Fruit fly (Drosophila melanogaster) whole organism, embryonic: ENCODE results near the gene CtsF.

ENCODE experiments used
- Bdp1 ChIP-seq: fragments of 200-800 bp; sonication (Bioruptor generic); optimal IDR thresholded peaks from 3 replicates; lab custom pipeline; 2016; ENCODE audit warnings: missing biosample characterization, missing genetic modification characterization
- CG10543 ChIP-seq: fragments of 200-800 bp; sonication (Bioruptor generic); optimal IDR thresholded peaks from 3 replicates; lab custom pipeline; 2017; ENCODE audit warnings: missing biosample characterization, mild to moderate bottlenecking, missing genetic modification characterization, moderate library complexity
- CG10654 ChIP-seq: fragments of 200-800 bp; sonication (Bioruptor generic); optimal IDR thresholded peaks from 2 replicates; lab custom pipeline; 2016; ENCODE audit warnings: missing biosample characterization, missing genetic modification characterization
- CG11085 ChIP-seq: fragments of 200-800 bp; sonication (Bioruptor generic); IDR thresholded peaks from 2 replicates; pipeline ENCODE4 v1.3.6; 2022; ENCODE audit warnings: missing biosample characterization, missing genetic modification characterization
- CG11247 ChIP-seq: fragments of 200-800 bp; sonication (Bioruptor generic); IDR thresholded peaks from 2 replicates; pipeline ENCODE4 v1.3.6; 2022; ENCODE audit warnings: missing biosample characterization, missing genetic modification characterization
- CG11560 ChIP-seq: fragments of 200-800 bp; sonication (Bioruptor generic); IDR thresholded peaks from 3 replicates; pipeline ENCODE4 v1.3.6; 2022; ENCODE audit warnings: missing biosample characterization, missing genetic modification characterization
- CG1233 ChIP-seq: fragments of 200-800 bp; sonication (Bioruptor generic); optimal IDR thresholded peaks from 4 replicates; lab custom pipeline; 2018; ENCODE audit warnings: missing biosample characterization, mild to moderate bottlenecking, missing genetic modification characterization
- CG12391 ChIP-seq: fragments of 200-800 bp; sonication (Bioruptor generic); optimal IDR thresholded peaks from 3 replicates; lab custom pipeline; 2018; ENCODE audit warnings: missing biosample characterization, mild to moderate bottlenecking, missing genetic modification characterization, moderate library complexity
- CG15479 ChIP-seq: fragments of 200-800 bp; sonication (Bioruptor generic); optimal IDR thresholded peaks from 3 replicates; lab custom pipeline; 2019; ENCODE audit warnings: missing biosample characterization, mild to moderate bottlenecking, missing genetic modification characterization, moderate library complexity
- CG17612 ChIP-seq: fragments of 200-800 bp; sonication (Bioruptor generic); IDR thresholded peaks from 2 replicates; pipeline ENCODE4 v1.3.6; 2022; ENCODE audit warnings: missing biosample characterization, missing genetic modification characterization
- CG34224 ChIP-seq: fragments of 200-800 bp; sonication (Bioruptor generic); IDR thresholded peaks from 3 replicates; pipeline ENCODE4 v1.3.6; 2022; ENCODE audit warnings: missing biosample characterization, missing genetic modification characterization; ENCODE audit not compliant: partially characterized antibody
- CG6175 ChIP-seq: fragments of 200-800 bp; sonication (Bioruptor generic); IDR thresholded peaks from 3 replicates; pipeline ENCODE4 v1.3.6; 2022; ENCODE audit warnings: missing biosample characterization, missing genetic modification characterization
- CG7786 ChIP-seq: fragments of 200-800 bp; sonication (Bioruptor generic); optimal IDR thresholded peaks from 2 replicates; lab custom pipeline; 2016; ENCODE audit warnings: missing biosample characterization, missing genetic modification characterization
- Dad ChIP-seq: fragments of 200-800 bp; sonication (Bioruptor generic); optimal IDR thresholded peaks from 3 replicates; lab custom pipeline; 2016; ENCODE audit warnings: missing biosample characterization, missing genetic modification characterization
- Fer2 ChIP-seq: fragments of 200-800 bp; sonication (Bioruptor generic); optimal IDR thresholded peaks from 2 replicates; lab custom pipeline; 2018; ENCODE audit warnings: missing biosample characterization, mild to moderate bottlenecking, missing genetic modification characterization, moderate library complexity
- HLH3B ChIP-seq: fragments of 200-800 bp; sonication (Bioruptor generic); IDR thresholded peaks from 2 replicates; pipeline ENCODE4 v1.3.6; 2022; ENCODE audit warnings: missing biosample characterization, missing genetic modification characterization
- Hey ChIP-seq: fragments of 200-800 bp; sonication (Bioruptor generic); optimal IDR thresholded peaks from 3 replicates; lab custom pipeline; 2018; ENCODE audit warnings: missing biosample characterization, mild to moderate bottlenecking, missing genetic modification characterization
- HmgZ ChIP-seq: fragments of 200-800 bp; sonication (Bioruptor generic); optimal IDR thresholded peaks from 2 replicates; lab custom pipeline; 2018; ENCODE audit warnings: missing biosample characterization, mild to moderate bottlenecking, missing genetic modification characterization
- Hmr ChIP-seq: fragments of 200-800 bp; sonication (Bioruptor generic); optimal IDR thresholded peaks from 3 replicates; lab custom pipeline; 2017; ENCODE audit warnings: mild to moderate bottlenecking, missing biosample characterization, missing genetic modification reagents, missing genetic modification characterization
- Hmx ChIP-seq: fragments of 200-800 bp; sonication (Bioruptor generic); optimal IDR thresholded peaks from 2 replicates; lab custom pipeline; 2016; ENCODE audit warnings: missing biosample characterization, missing genetic modification characterization
- Med ChIP-seq: fragments of 200-800 bp; sonication (Bioruptor generic); peaks from one replicate; lab custom pipeline; 2016; ENCODE audit warnings: missing biosample characterization, missing genetic modification characterization, mild to moderate bottlenecking, inconsistent platforms, moderate library complexity
- Nf-YB ChIP-seq: fragments of 200-800 bp; sonication (Bioruptor generic); optimal IDR thresholded peaks from 3 replicates; lab custom pipeline; 2019; ENCODE audit warnings: missing biosample characterization, mild to moderate bottlenecking, missing genetic modification characterization, moderate library complexity
- Ptx1 ChIP-seq: fragments of 200-800 bp; sonication (Bioruptor generic); IDR thresholded peaks from 2 replicates; pipeline ENCODE4 v1.3.6; 2022; ENCODE audit warnings: missing biosample characterization, missing genetic modification characterization
- bsh ChIP-seq, 2 experiments: fragments of 200-800 bp; sonication (Bioruptor generic); optimal IDR thresholded peaks; 2 replicates each; lab custom pipeline; 2017 to 2018; ENCODE audit warnings: mild to moderate bottlenecking in 2 of 2, missing biosample characterization in 2 of 2, missing genetic modification characterization in 2 of 2, moderate library complexity in 1 of 2
- cato ChIP-seq: fragments of 200-800 bp; sonication (Bioruptor generic); optimal IDR thresholded peaks from 2 replicates; lab custom pipeline; 2016; ENCODE audit warnings: missing biosample characterization, missing genetic modification characterization, borderline replicate concordance
- chm ChIP-seq: fragments of 200-800 bp; sonication (Bioruptor generic); IDR thresholded peaks from 2 replicates; pipeline ENCODE4 v1.3.6; 2022; ENCODE audit warnings: missing biosample characterization, missing genetic modification characterization
- ci ChIP-seq: fragments of 200-800 bp; sonication (Bioruptor generic); IDR thresholded peaks from 3 replicates; pipeline ENCODE4 v1.3.6; 2022; ENCODE audit warnings: missing biosample characterization, missing genetic modification characterization
- crp ChIP-seq, 2 experiments: fragments of 200-800 bp; sonication (Bioruptor generic); optimal IDR thresholded peaks; 2 replicates in 1 of 2; 3 replicates in 1 of 2; lab custom pipeline; 2017; ENCODE audit warnings: missing biosample characterization in 2 of 2, missing genetic modification characterization in 2 of 2, mild to moderate bottlenecking in 1 of 2, moderate library complexity in 1 of 2
- dm ChIP-seq: fragments of 200-800 bp; sonication (Bioruptor generic); optimal IDR thresholded peaks from 3 replicates; lab custom pipeline; 2016; ENCODE audit warnings: missing biosample characterization, missing genetic modification characterization
- dpn ChIP-seq, 2 experiments: fragments of 200-800 bp; sonication (Bioruptor generic); optimal IDR thresholded peaks; 3 replicates each; lab custom pipeline; 2016; ENCODE audit warnings: missing biosample characterization in 2 of 2, missing genetic modification characterization in 2 of 2
- eyg ChIP-seq: fragments of 200-800 bp; sonication (Bioruptor generic); optimal IDR thresholded peaks from 3 replicates; lab custom pipeline; 2016; ENCODE audit warnings: missing biosample characterization, missing genetic modification characterization
- ftz-f1 ChIP-seq: fragments of 200-800 bp; sonication (Bioruptor generic); optimal IDR thresholded peaks from 2 replicates; lab custom pipeline; 2016; ENCODE audit warnings: missing biosample characterization, missing genetic modification characterization
- grau ChIP-seq: fragments of 200-800 bp; optimal IDR thresholded peaks from 3 replicates; lab custom pipeline; 2019; ENCODE audit warnings: missing biosample characterization, mild to moderate bottlenecking, missing genetic modification characterization, moderate library complexity
- ind ChIP-seq: fragments of 200-800 bp; sonication (Bioruptor generic); optimal IDR thresholded peaks from 3 replicates; lab custom pipeline; 2016; ENCODE audit warnings: missing biosample characterization, missing genetic modification characterization
- kay ChIP-seq: fragments of 200-800 bp; sonication (Bioruptor generic); optimal IDR thresholded peaks from 2 replicates; lab custom pipeline; 2016; ENCODE audit warnings: missing biosample characterization, missing genetic modification characterization
- lab ChIP-seq: fragments of 200-800 bp; sonication (Bioruptor generic); optimal IDR thresholded peaks from 3 replicates; lab custom pipeline; 2017; ENCODE audit warnings: missing biosample characterization, missing genetic modification characterization, mild to moderate bottlenecking, moderate library complexity, missing genetic modification reagents
- lola ChIP-seq, 3 experiments: fragments of >200 bp in 2 of 3; fragments of 200-800 bp in 1 of 3; sonication (Bioruptor generic) in 1 of 3; optimal IDR thresholded peaks; 2 replicates each; lab custom pipeline; 2017 to 2019; ENCODE audit warnings: missing biosample characterization in 3 of 3, missing genetic modification characterization in 3 of 3, mild to moderate bottlenecking in 1 of 3, moderate library complexity in 1 of 3
- lov ChIP-seq, 2 experiments: fragments of 200-800 bp in 1 of 2; fragments of >200 bp in 1 of 2; sonication (Bioruptor generic) in 1 of 2; IDR thresholded peaks in 1 of 2; optimal IDR thresholded peaks in 1 of 2; 2 replicates in 1 of 2; 3 replicates in 1 of 2; pipeline versions ENCODE4 v1.3.6 to Lab custom; 2017 to 2022; ENCODE audit warnings: missing biosample characterization in 1 of 2, missing genetic modification characterization in 1 of 2
- nau ChIP-seq: fragments of 200-800 bp; sonication (Bioruptor generic); optimal IDR thresholded peaks from 3 replicates; lab custom pipeline; 2017; ENCODE audit warnings: missing biosample characterization, mild to moderate bottlenecking, missing genetic modification characterization, missing genetic modification reagents
- run ChIP-seq: fragments of 200-800 bp; sonication (Bioruptor generic); optimal IDR thresholded peaks from 3 replicates; lab custom pipeline; 2018; ENCODE audit warnings: missing biosample characterization, mild to moderate bottlenecking, missing genetic modification characterization
- sim ChIP-seq: fragments of 200-800 bp; sonication (Bioruptor generic); IDR thresholded peaks from 2 replicates; pipeline ENCODE4 v1.3.6; 2022; ENCODE audit warnings: missing biosample characterization, missing genetic modification characterization
- sob ChIP-seq: fragments of 200-800 bp; sonication (Bioruptor generic); IDR thresholded peaks from 2 replicates; pipeline ENCODE4 v1.3.6; 2022; ENCODE audit warnings: missing biosample characterization, missing genetic modification characterization
- tgo ChIP-seq: fragments of 200-800 bp; sonication (Bioruptor generic); IDR thresholded peaks from 3 replicates; pipeline ENCODE4 v1.3.6; 2022; ENCODE audit warnings: missing biosample characterization, missing genetic modification characterization
- trh ChIP-seq: fragments of 200-800 bp; sonication (Bioruptor generic); optimal IDR thresholded peaks from 2 replicates; lab custom pipeline; 2016; ENCODE audit warnings: missing biosample characterization, missing genetic modification characterization
- unc-4 ChIP-seq: fragments of 200-800 bp; sonication (Bioruptor generic); IDR thresholded peaks from 2 replicates; pipeline ENCODE4 v1.3.6; 2022; ENCODE audit warnings: missing biosample characterization, missing genetic modification characterization; ENCODE audit not compliant: partially characterized antibody

CtsF gene

dm6 chr3R:5232197-5232607, 19.3 kb downstream of the CtsF start, which contains the start of the genes Kat60 and Mms19 (continued):
- TF ChIP-seq nau (GFP tag; lab: Kevin White, UChicago) (no peak), Fer2 (peak; percentile 20), unc-4 (GFP tag; lab: Robert Waterston, UW) (peak; percentile 90), ind (GFP tag; lab: Kevin White, UChicago) (peak; percentile 73), chm (GFP tag; lab: Robert Waterston, UW) (peak; percentile 32), CG11247 (GFP tag; lab: Robert Waterston, UW) (peak; percentile 72), Hmr (peak; percentile 77), Med (peak; percentile 92), HmgZ (tag; lab: Kevin White, UChicago) (peak; percentile 58), bsh (GFP tag; optimal IDR thresholded peaks at IDR 0.05; lab: Kevin White, UChicago) (no peak), CG11085 (GFP tag; lab: Robert Waterston, UW) (peak; percentile 64; the same call in 1 of the 2 replicates), Dad (GFP tag; lab: Kevin White, UChicago) (peak; percentile 43), CG12391 (tag; lab: Kevin White, UChicago) (peak; percentile 80), Hmx (no peak), run (tag; lab: Kevin White, UChicago) (no peak), lab (GFP tag; lab: Kevin White, UChicago) (no peak), dpn (GFP tag; optimal IDR thresholded peaks at IDR 0.05; lab: Kevin White, UChicago) (peak; percentile 76), tgo (GFP tag; lab: Robert Waterston, UW) (peak; percentile 71), lov (optimal IDR thresholded peaks at IDR 0.05; lab: Kevin White, UChicago) (no peak), lov (GFP tag; IDR thresholded peaks at IDR 0.05; lab: Robert Waterston, UW) (0 out of 3 replicates have a peak, but pooled peaks have one; percentile 24), ci (peak; percentile 59; the same call in 2 of the 3 replicates), CG17612 (GFP tag; lab: Robert Waterston, UW) (peak; percentile 42; the same call in 1 of the 2 replicates), crp (GFP tag; optimal IDR thresholded peaks at IDR 0.05; lab: Kevin White, UChicago) (peak in 1 of 2 experiments; percentile 50), sob (peak; percentile 81), CG7786 (peak; percentile 35), Ptx1 (GFP tag; lab: Robert Waterston, UW) (peak; percentile 84), kay (GFP tag; lab: Kevin White, UChicago) (peak; percentile 58), ftz-f1 (GFP tag; lab: Kevin White, UChicago) (no peak), CG34224 (peak; percentile 88), CG10543 (GFP tag; lab: Kevin White, UChicago) (peak; percentile 50), CG15479 (GFP tag; lab: Kevin White, UChicago) (peak; percentile 54), HLH3B (GFP tag; lab: Robert Waterston, UW) (peak; percentile 39; the same call in 1 of the 2 replicates), trh (GFP tag; lab: Kevin White, UChicago) (peak; percentile 65), grau (no peak), Bdp1 (peak; percentile 43), lola (GFP tag; optimal IDR thresholded peaks at IDR 0.05; lab: Kevin White, UChicago) (peak in 1 of 3 experiments; percentile 61), CG1233 (GFP tag; lab: Kevin White, UChicago) (peak; percentile 37), sim (GFP tag; lab: Robert Waterston, UW) (no peak), Nf-YB (no peak), Hey (tag; lab: Kevin White, UChicago) (no peak), CG11560 (tag; lab: Robert Waterston, UW) (peak; percentile 69; the same call in 2 of the 3 replicates), cato (GFP tag; lab: Kevin White, UChicago) (peak; percentile 58), dm (peak; percentile 59), eyg (GFP tag; lab: Kevin White, UChicago) (peak; percentile 19), CG10654 (GFP tag; lab: Kevin White, UChicago) (peak; percentile 50), CG6175 (GFP tag; lab: Robert Waterston, UW) (peak; percentile 48; the same call in 1 of the 3 replicates)
